Fruit fly (Drosophila melanogaster): Measurements from ENCODE around the gene CG32099.

dm6 chr3L:12136630-12137029 is 12.4 kb upstream of the CG32099 start, which contains the start of the genes CG5645 and Atg12:
- TF ChIP-seq CTCF (optimal IDR thresholded peaks at IDR 0.05) (no peak), CG8478 (optimal IDR thresholded peaks at IDR 0.05) (no peak)

All from S2 (cell line).